Fruit fly (Drosophila melanogaster): ENCODE results near the gene CG14147.

The CG14147 gene

DNA sequence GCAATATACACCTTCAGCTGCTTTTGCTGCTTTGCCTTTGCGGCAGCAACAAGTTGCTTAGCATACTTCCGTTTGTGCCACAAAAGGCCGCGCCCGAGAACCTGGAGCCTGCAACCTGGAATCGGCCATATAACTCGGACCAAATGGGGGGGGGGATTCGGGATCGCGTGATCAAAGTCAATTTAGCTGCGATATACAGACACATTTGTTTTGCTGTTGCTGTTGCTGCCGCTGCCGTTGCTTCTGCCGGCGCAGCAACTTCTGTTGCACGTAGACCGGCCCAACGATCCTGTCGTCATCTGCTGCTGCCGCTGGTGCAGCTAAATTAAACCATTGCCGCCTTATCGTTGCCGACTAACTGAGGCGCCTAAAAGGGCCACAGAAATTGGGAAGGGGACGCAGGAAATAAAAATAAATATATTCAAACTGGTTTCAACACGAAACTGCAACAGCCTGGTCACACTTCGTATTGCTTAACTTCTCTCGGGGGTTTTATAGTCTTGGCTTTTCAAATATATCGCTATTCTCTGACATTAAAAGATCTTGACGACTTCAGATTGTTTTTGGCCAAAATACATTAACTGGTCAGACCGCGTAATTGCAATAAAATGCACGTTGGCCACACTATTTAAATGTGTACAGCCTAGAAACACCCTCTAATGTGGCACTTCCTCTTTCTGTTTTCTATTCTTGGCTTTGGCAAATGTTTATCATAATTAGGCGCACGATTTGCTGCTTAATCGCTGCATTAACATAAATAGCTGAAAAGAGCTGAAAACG is 19.0 kb downstream of the CG14147 start:
- no peak for TF ChIP-seq CG7101 (tag; optimal IDR thresholded peaks at IDR 0.05)
- TF ChIP-seq bab1 (GFP tag; optimal IDR thresholded peaks at IDR 0.05): no peak
- TF ChIP-seq CG5204 (GFP tag; optimal IDR thresholded peaks at IDR 0.05): no peak
- TF ChIP-seq CG14711 (tag; optimal IDR thresholded peaks at IDR 0.05): no peak
- no peak for TF ChIP-seq Mnt (GFP tag; optimal IDR thresholded peaks at IDR 0.05)
- no peak for TF ChIP-seq CG12768 (GFP tag; optimal IDR thresholded peaks at IDR 0.05)

DNA sequence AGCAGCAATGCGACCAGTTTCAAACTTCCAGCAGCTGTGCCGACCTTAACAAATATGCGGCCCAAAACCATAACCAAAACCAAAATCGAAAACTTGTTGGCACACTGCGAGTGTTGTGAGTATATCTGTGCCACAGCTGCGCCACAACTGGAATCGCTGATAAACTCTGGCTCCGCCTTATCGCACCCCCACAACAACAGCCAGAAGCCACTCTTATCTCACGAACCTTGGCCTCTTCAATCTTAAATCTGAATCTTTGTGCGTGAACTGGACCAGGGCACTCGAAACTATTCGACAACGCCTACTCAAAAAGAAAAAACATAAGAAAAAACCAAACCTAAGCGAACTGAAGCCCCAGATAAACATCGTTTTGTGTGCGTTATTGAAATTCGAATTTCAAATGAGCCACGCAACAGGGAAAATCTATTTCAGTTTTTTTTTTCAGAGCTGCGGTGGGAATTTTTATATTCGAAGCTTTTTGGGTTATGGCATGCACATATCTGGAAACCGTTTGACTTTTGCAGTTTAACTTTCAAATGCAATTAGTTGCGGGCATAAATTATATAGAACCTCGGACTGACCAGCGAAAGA is 24.9 kb downstream of the CG14147 start:
- TF ChIP-seq CG7101 (tag; optimal IDR thresholded peaks at IDR 0.05) (no peak), CG11617 (GFP tag; optimal IDR thresholded peaks at IDR 0.05) (no peak)

DNA sequence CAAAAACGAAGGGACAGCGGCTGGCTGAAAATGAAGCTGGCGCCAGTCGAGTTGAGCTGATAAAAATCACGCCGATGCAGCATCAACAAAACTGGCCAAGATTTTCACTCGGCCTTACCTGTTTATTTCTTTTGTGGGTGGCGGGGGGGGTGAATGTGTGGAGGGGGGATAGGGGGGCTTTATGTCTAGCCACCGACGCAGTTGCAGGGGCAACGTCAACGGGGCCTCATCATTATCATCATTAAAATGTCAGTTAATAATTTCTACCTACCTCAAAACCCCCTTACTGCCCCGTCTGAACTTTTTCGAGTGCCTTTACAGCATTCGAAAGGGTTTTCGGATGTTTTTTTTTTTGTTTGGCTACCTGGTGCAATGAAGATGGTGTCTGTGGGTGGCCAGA is 27.1 kb downstream of the CG14147 start:
- no peak for TF ChIP-seq kay (GFP tag; ENCODE audit: borderline replicate concordance)
- no peak for TF ChIP-seq Hr96 (GFP tag; optimal IDR thresholded peaks at IDR 0.05)
- TF ChIP-seq pad (GFP tag; optimal IDR thresholded peaks at IDR 0.05): no peak
- TF ChIP-seq CG5204 (GFP tag; optimal IDR thresholded peaks at IDR 0.05): no peak
- TF ChIP-seq tj (GFP tag; optimal IDR thresholded peaks at IDR 0.05): no peak
- TF ChIP-seq Crg-1 (GFP tag; optimal IDR thresholded peaks at IDR 0.05): no peak
- TF ChIP-seq CG12768 (GFP tag; optimal IDR thresholded peaks at IDR 0.05): no peak
- no peak for TF ChIP-seq CG33017 (tag; optimal IDR thresholded peaks at IDR 0.05)
- TF ChIP-seq bab1 (GFP tag; optimal IDR thresholded peaks at IDR 0.05): no peak

DNA sequence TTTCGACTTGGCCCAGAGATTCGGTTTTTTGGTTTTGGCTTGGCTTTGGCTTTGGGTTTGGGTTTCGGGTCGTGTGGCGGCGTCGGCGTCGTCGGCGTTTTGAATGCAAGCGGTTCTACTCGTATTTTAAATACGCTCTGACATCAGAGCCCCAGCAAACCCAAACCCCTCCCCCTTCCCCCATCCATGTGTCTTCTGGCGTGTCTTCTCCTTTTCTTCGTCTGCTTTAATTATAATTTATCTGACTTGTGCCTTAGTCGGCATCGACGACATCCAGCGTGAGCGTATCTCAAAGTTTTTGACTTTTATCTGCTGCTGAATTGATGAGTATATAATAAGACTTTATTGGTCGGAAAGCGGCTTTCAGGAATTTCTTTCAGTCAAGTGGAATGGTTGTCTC is 29.3 kb downstream of the CG14147 start:
- no peak for TF ChIP-seq ovo (GFP tag; optimal IDR thresholded peaks at IDR 0.05)
- TF ChIP-seq cic (GFP tag; optimal IDR thresholded peaks at IDR 0.05): no peak
- TF ChIP-seq CG1620 (GFP tag; optimal IDR thresholded peaks at IDR 0.05): no peak
- no peak for TF ChIP-seq CG14711 (tag; optimal IDR thresholded peaks at IDR 0.05)
- TF ChIP-seq CG5204 (GFP tag; optimal IDR thresholded peaks at IDR 0.05): no peak
- no peak for TF ChIP-seq CG12768 (GFP tag; optimal IDR thresholded peaks at IDR 0.05)
- TF ChIP-seq CG33017 (tag; optimal IDR thresholded peaks at IDR 0.05): no peak
- TF ChIP-seq kay (GFP tag; ENCODE audit: borderline replicate concordance): no peak
- TF ChIP-seq tj (GFP tag; optimal IDR thresholded peaks at IDR 0.05): no peak
- TF ChIP-seq CG11617 (GFP tag; optimal IDR thresholded peaks at IDR 0.05): no peak
- no peak for TF ChIP-seq Clk (GFP tag; optimal IDR thresholded peaks at IDR 0.05)
- no peak for TF ChIP-seq CG7101 (tag; optimal IDR thresholded peaks at IDR 0.05)
- no peak for TF ChIP-seq cnc (optimal IDR thresholded peaks at IDR 0.05)
- TF ChIP-seq Crg-1 (GFP tag; optimal IDR thresholded peaks at IDR 0.05): no peak
- no peak for TF ChIP-seq Hr96 (GFP tag; optimal IDR thresholded peaks at IDR 0.05)
- TF ChIP-seq toe (GFP tag; optimal IDR thresholded peaks at IDR 0.05): no peak

DNA sequence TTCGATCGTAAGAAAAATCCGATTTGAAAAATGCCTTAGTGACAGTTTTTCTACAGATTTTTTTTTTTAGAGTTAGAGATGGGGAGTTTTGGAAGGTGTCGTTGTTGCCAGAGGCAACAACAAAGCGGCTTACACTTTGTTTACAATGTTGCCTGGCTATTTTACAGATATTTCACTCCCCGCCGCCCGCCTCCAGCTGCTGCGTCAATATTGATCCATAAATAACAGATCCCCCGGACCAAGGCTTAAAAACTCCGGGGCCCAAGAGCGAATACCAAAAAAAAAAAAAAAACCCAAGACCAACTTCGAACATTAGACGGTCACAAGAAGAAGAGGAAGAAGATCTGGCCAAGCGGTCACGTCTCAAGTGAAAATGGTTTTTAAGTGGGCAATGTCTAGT is 30.5 kb downstream of the CG14147 start:
- TF ChIP-seq toe (GFP tag; optimal IDR thresholded peaks at IDR 0.05): no peak
- no peak for TF ChIP-seq cnc (optimal IDR thresholded peaks at IDR 0.05)
- no peak for TF ChIP-seq kay (GFP tag; ENCODE audit: borderline replicate concordance)
- TF ChIP-seq CG7101 (tag; optimal IDR thresholded peaks at IDR 0.05): no peak
- no peak for TF ChIP-seq CG7045 (GFP tag; optimal IDR thresholded peaks at IDR 0.05)
- no peak for TF ChIP-seq CG1620 (GFP tag; optimal IDR thresholded peaks at IDR 0.05)
- TF ChIP-seq pad (GFP tag; optimal IDR thresholded peaks at IDR 0.05): no peak
- TF ChIP-seq cic (GFP tag; optimal IDR thresholded peaks at IDR 0.05): no peak
- no peak for TF ChIP-seq tj (GFP tag; optimal IDR thresholded peaks at IDR 0.05)
- TF ChIP-seq Clk (GFP tag; optimal IDR thresholded peaks at IDR 0.05): no peak
- no peak for TF ChIP-seq CG11617 (GFP tag; optimal IDR thresholded peaks at IDR 0.05)
- TF ChIP-seq CG14711 (tag; optimal IDR thresholded peaks at IDR 0.05): no peak
- TF ChIP-seq CG33017 (tag; optimal IDR thresholded peaks at IDR 0.05): no peak
- TF ChIP-seq Mnt (GFP tag; optimal IDR thresholded peaks at IDR 0.05): no peak
- TF ChIP-seq Crg-1 (GFP tag; optimal IDR thresholded peaks at IDR 0.05): no peak
- TF ChIP-seq CG5204 (GFP tag; optimal IDR thresholded peaks at IDR 0.05): no peak

DNA sequence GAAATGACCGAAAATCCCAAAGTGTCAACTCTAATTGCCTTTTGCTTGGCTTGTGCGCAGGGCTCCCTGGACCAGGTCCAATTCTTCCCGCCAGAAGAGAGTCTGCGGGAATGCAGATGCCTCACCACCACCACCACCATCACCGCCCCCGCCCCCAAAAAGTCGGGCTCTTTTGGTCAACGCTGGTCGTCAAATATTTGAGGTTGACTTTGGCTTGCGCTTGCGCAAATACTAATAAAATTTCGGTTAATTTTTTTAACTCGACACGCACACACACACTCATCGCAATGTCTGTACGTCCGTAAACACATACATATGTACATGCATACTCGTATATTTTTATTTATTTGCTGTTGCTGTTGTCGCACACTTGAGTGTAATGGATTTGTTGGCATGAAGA is 31.5 kb downstream of the CG14147 start:
- TF ChIP-seq CG7045 (GFP tag; optimal IDR thresholded peaks at IDR 0.05): no peak
- TF ChIP-seq cnc (optimal IDR thresholded peaks at IDR 0.05): no peak
- TF ChIP-seq toe (GFP tag; optimal IDR thresholded peaks at IDR 0.05): no peak
- no peak for TF ChIP-seq CG33017 (tag; optimal IDR thresholded peaks at IDR 0.05)
- TF ChIP-seq ovo (GFP tag; optimal IDR thresholded peaks at IDR 0.05): no peak
- TF ChIP-seq CG7101 (tag; optimal IDR thresholded peaks at IDR 0.05): no peak
- TF ChIP-seq cic (GFP tag; optimal IDR thresholded peaks at IDR 0.05): no peak
- TF ChIP-seq CG5204 (GFP tag; optimal IDR thresholded peaks at IDR 0.05): no peak
- no peak for TF ChIP-seq bab1 (GFP tag; optimal IDR thresholded peaks at IDR 0.05)
- no peak for TF ChIP-seq kay (GFP tag; ENCODE audit: borderline replicate concordance)
- no peak for TF ChIP-seq tj (GFP tag; optimal IDR thresholded peaks at IDR 0.05)
- TF ChIP-seq pad (GFP tag; optimal IDR thresholded peaks at IDR 0.05): no peak
- no peak for TF ChIP-seq Clk (GFP tag; optimal IDR thresholded peaks at IDR 0.05)
- no peak for TF ChIP-seq Mnt (GFP tag; optimal IDR thresholded peaks at IDR 0.05)
- no peak for TF ChIP-seq CG11617 (GFP tag; optimal IDR thresholded peaks at IDR 0.05)
- no peak for TF ChIP-seq Hr96 (GFP tag; optimal IDR thresholded peaks at IDR 0.05)
- TF ChIP-seq CG14711 (tag; optimal IDR thresholded peaks at IDR 0.05): no peak
- no peak for TF ChIP-seq Crg-1 (GFP tag; optimal IDR thresholded peaks at IDR 0.05)
- TF ChIP-seq CG12768 (GFP tag; optimal IDR thresholded peaks at IDR 0.05): no peak
- no peak for TF ChIP-seq CG1620 (GFP tag; optimal IDR thresholded peaks at IDR 0.05)
